Worm (Caenorhabditis elegans): ENCODE results near the gene unc-1.

Gene unc-1

ce11 chrX:1093154-1093553 lies 30.9 kb upstream of the unc-1 start (continued):
- TF ChIP-seq Y53G8AR.9 (GFP tag; conservative IDR thresholded peaks at IDR 0.05): peak; percentile 54; the same call in 1 of the 2 replicates
- no peak for TF ChIP-seq F49E8.2 (tag; optimal IDR thresholded peaks at IDR 0.05; ENCODE audit: insufficient read depth)
- no peak for TF ChIP-seq ztf-6 (GFP tag; IDR thresholded peaks at IDR 0.05)
- TF ChIP-seq nhr-120 (GFP tag; IDR thresholded peaks at IDR 0.05): no peak
- no peak for TF ChIP-seq hlh-12 (tag; optimal IDR thresholded peaks at IDR 0.05)
- peak; percentile 92 for TF ChIP-seq lin-40 (tag; optimal IDR thresholded peaks at IDR 0.05)
- TF ChIP-seq C17E4.6 (GFP tag; IDR thresholded peaks at IDR 0.05): no peak
- TF ChIP-seq dpl-1 (GFP tag; optimal IDR thresholded peaks at IDR 0.05): no peak
- TF ChIP-seq ama-1 (optimal IDR thresholded peaks at IDR 0.05): no peak
- TF ChIP-seq ama-1 (GFP tag; optimal IDR thresholded peaks at IDR 0.05): peak in 1 of 2 experiments; percentile 67
- TF ChIP-seq C06A6.2 (GFP tag; conservative IDR thresholded peaks at IDR 0.05): peak; percentile 78
- TF ChIP-seq ceh-79 (tag; optimal IDR thresholded peaks at IDR 0.05): peak; percentile 60
- peak; percentile 83 for TF ChIP-seq ZK185.1 (tag; optimal IDR thresholded peaks at IDR 0.05; ENCODE audit: poor library complexity, severe bottlenecking)
- no peak for TF ChIP-seq him-1 (tag; optimal IDR thresholded peaks at IDR 0.05)
- TF ChIP-seq F10E7.11 (tag; optimal IDR thresholded peaks at IDR 0.05): no peak
- TF ChIP-seq rec-8 (tag; optimal IDR thresholded peaks at IDR 0.05): no peak
- no peak for TF ChIP-seq ztf-3 (GFP tag; optimal IDR thresholded peaks at IDR 0.05)
- TF ChIP-seq F57A8.1 (GFP tag; optimal IDR thresholded peaks at IDR 0.05): no peak
- peak; percentile 66 for TF ChIP-seq tbp1 (GFP tag; optimal IDR thresholded peaks at IDR 0.05)
- TF ChIP-seq egrh-3 (GFP tag; IDR thresholded peaks at IDR 0.05): peak; percentile 51
- peak; percentile 53 for TF ChIP-seq ztf-22 (GFP tag; optimal IDR thresholded peaks at IDR 0.05)
- 0 out of 2 replicates have a peak, but pooled peaks have one; percentile 80 for TF ChIP-seq F37B4.10 (GFP tag; IDR thresholded peaks at IDR 0.05)
- 0 out of 2 replicates have a peak, but pooled peaks have one; percentile 68 for TF ChIP-seq lag-1 (GFP tag; IDR thresholded peaks at IDR 0.05)
- TF ChIP-seq ceh-40 (GFP tag; IDR thresholded peaks at IDR 0.05): no peak
- TF ChIP-seq rcor-1 (GFP tag; IDR thresholded peaks at IDR 0.05): peak; percentile 79
- TF ChIP-seq Y56A3A.18 (GFP tag; IDR thresholded peaks at IDR 0.05): peak; percentile 79; the same call in 1 of the 2 replicates
- TF ChIP-seq let-526 (GFP tag; IDR thresholded peaks at IDR 0.05): peak; percentile 58; the same call in 1 of the 2 replicates
- peak; percentile 95 for TF ChIP-seq K12H6.12 (tag; optimal IDR thresholded peaks at IDR 0.05)
- TF ChIP-seq xnd-1 (tag; optimal IDR thresholded peaks at IDR 0.05): no peak
- no peak for TF ChIP-seq efl-1 (GFP tag; optimal IDR thresholded peaks at IDR 0.05)
- TF ChIP-seq snpc-3.4 (tag; optimal IDR thresholded peaks at IDR 0.05): no peak
- TF ChIP-seq ztf-26 (tag; optimal IDR thresholded peaks at IDR 0.05): peak; percentile 77
- TF ChIP-seq bed-2 (GFP tag; IDR thresholded peaks at IDR 0.05): peak; percentile 48; the same call in 1 of the 2 replicates
- peak; percentile 86 for TF ChIP-seq K11D2.4 (GFP tag; IDR thresholded peaks at IDR 0.05)
- TF ChIP-seq sea-2 (GFP tag; IDR thresholded peaks at IDR 0.05): no peak
- TF ChIP-seq Y95B8A.8 (GFP tag; IDR thresholded peaks at IDR 0.05): no peak
- TF ChIP-seq ztf-18 (tag; optimal IDR thresholded peaks at IDR 0.05): peak; percentile 43
- no peak for TF ChIP-seq T07F8.4 (tag; optimal IDR thresholded peaks at IDR 0.05)
- no peak for TF ChIP-seq sptf-2 (GFP tag; optimal IDR thresholded peaks at IDR 0.05)
- TF ChIP-seq mcd-1 (GFP tag; IDR thresholded peaks at IDR 0.05): peak; percentile 49; the same call in 1 of the 2 replicates
- no peak for TF ChIP-seq attf-6 (GFP tag; IDR thresholded peaks at IDR 0.05)
- peak; percentile 29 for TF ChIP-seq tlf-1 (GFP tag; optimal IDR thresholded peaks at IDR 0.05)
- TF ChIP-seq F57C9.4 (tag; optimal IDR thresholded peaks at IDR 0.05): no peak
- peak; percentile 81 for TF ChIP-seq dox-1 (GFP tag; IDR thresholded peaks at IDR 0.05)
- peak; percentile 64 for TF ChIP-seq F23B12.7 (tag; optimal IDR thresholded peaks at IDR 0.05; ENCODE audit: insufficient read depth)
- no peak for TF ChIP-seq madf-3 (GFP tag; IDR thresholded peaks at IDR 0.05)
- TF ChIP-seq tbx-9 (tag; optimal IDR thresholded peaks at IDR 0.05; ENCODE audit: borderline replicate concordance): no peak
- TF ChIP-seq mes-4 (tag; optimal IDR thresholded peaks at IDR 0.05): no peak
- no peak for TF ChIP-seq egl-18 (GFP tag; IDR thresholded peaks at IDR 0.05)

Data from whole organism, young adult.